Worm (Caenorhabditis elegans): ENCODE results near the gene C14C10.1.

The C14C10.1 gene

ce11 chrV:12609526-12609925, 21.4 kb downstream of the C14C10.1 start, which contains the start of gene ZC116.1:
Gene ZC116.1 (plus strand): TSS chrV:12609826.
- TF ChIP-seq elt-4 (tag; optimal IDR thresholded peaks at IDR 0.05), result no peak
- TF ChIP-seq ets-4 (tag; optimal IDR thresholded peaks at IDR 0.05), result no peak
- no peak for TF ChIP-seq ama-1 (optimal IDR thresholded peaks at IDR 0.05)
- no peak for TF ChIP-seq che-1 (tag; optimal IDR thresholded peaks at IDR 0.05)
- TF ChIP-seq ceh-19 (GFP tag; optimal IDR thresholded peaks at IDR 0.05), result no peak
- no peak for TF ChIP-seq eyg-1 (tag; optimal IDR thresholded peaks at IDR 0.05)
- TF ChIP-seq K09A11.1 (tag; optimal IDR thresholded peaks at IDR 0.05; ENCODE audit: insufficient read depth), result no peak
- no peak for TF ChIP-seq lin-11 (tag; optimal IDR thresholded peaks at IDR 0.05)
- no peak for TF ChIP-seq hlh-30 (tag; optimal IDR thresholded peaks at IDR 0.05; ENCODE audit: insufficient read depth)
- TF ChIP-seq fkh-10 (GFP tag; optimal IDR thresholded peaks at IDR 0.05), result no peak
- no peak for TF ChIP-seq lim-6 (tag; optimal IDR thresholded peaks at IDR 0.05)
- no peak for TF ChIP-seq odd-2 (tag; optimal IDR thresholded peaks at IDR 0.05)
- TF ChIP-seq pat-9 (tag; optimal IDR thresholded peaks at IDR 0.05), result no peak
- TF ChIP-seq ceh-2 (tag; optimal IDR thresholded peaks at IDR 0.05), result no peak
- no peak for TF ChIP-seq ceh-14 (tag; optimal IDR thresholded peaks at IDR 0.05)
- TF ChIP-seq ceh-18 (tag; optimal IDR thresholded peaks at IDR 0.05), result no peak

- TF ChIP-seq ceh-2 (tag; optimal IDR thresholded peaks at IDR 0.05) (no peak), C08G9.2 (tag; optimal IDR thresholded peaks at IDR 0.05) (no peak), zip-5 (tag; optimal IDR thresholded peaks at IDR 0.05) (no peak), che-1 (tag; optimal IDR thresholded peaks at IDR 0.05) (no peak), tbx-7 (tag; optimal IDR thresholded peaks at IDR 0.05) (no peak), ceh-9 (tag; optimal IDR thresholded peaks at IDR 0.05) (no peak), npax-4 (tag; optimal IDR thresholded peaks at IDR 0.05) (no peak), ahr-1 (tag; optimal IDR thresholded peaks at IDR 0.05) (no peak), pqm-1 (tag; optimal IDR thresholded peaks at IDR 0.05) (no peak), K02D7.2 (tag; optimal IDR thresholded peaks at IDR 0.05) (no peak)
These were observed 22.9 kb downstream of the C14C10.1 start, which contains the start of gene cubn-1 for ce11 chrV:12611029-12611428. Gene cubn-1 (plus strand): TSS chrV:12611329.

ce11 chrV:12612118-12612517, 24.0 kb downstream of the C14C10.1 start, which contains the start of gene cyc-2.2:
Gene cyc-2.2 (minus strand): TSS chrV:12612218.
- TF ChIP-seq zip-5 (tag; optimal IDR thresholded peaks at IDR 0.05), result no peak
- TF ChIP-seq eyg-1 (tag; optimal IDR thresholded peaks at IDR 0.05), result no peak
- no peak for TF ChIP-seq K02D7.2 (tag; optimal IDR thresholded peaks at IDR 0.05)
- no peak for TF ChIP-seq rnt-1 (tag; optimal IDR thresholded peaks at IDR 0.05)
- TF ChIP-seq hlh-30 (tag; optimal IDR thresholded peaks at IDR 0.05; ENCODE audit: insufficient read depth), result no peak
- no peak for TF ChIP-seq lim-6 (tag; optimal IDR thresholded peaks at IDR 0.05)
- TF ChIP-seq ttx-3 (tag; optimal IDR thresholded peaks at IDR 0.05), result no peak
- TF ChIP-seq gmeb-2 (tag; optimal IDR thresholded peaks at IDR 0.05), result no peak
- TF ChIP-seq ref-2 (tag; optimal IDR thresholded peaks at IDR 0.05), result no peak
- no peak for TF ChIP-seq hlh-8 (tag; optimal IDR thresholded peaks at IDR 0.05)
- TF ChIP-seq ceh-6 (GFP tag; optimal IDR thresholded peaks at IDR 0.05), result no peak
- TF ChIP-seq C38D4.7 (GFP tag; optimal IDR thresholded peaks at IDR 0.05), result no peak
- no peak for TF ChIP-seq F13H6.1 (tag; optimal IDR thresholded peaks at IDR 0.05)
- TF ChIP-seq ets-4 (tag; optimal IDR thresholded peaks at IDR 0.05), result no peak
- no peak for TF ChIP-seq pha-4 (tag; optimal IDR thresholded peaks at IDR 0.05)
- TF ChIP-seq fkh-6 (tag; optimal IDR thresholded peaks at IDR 0.05), result no peak
- TF ChIP-seq lin-11 (tag; optimal IDR thresholded peaks at IDR 0.05), result no peak
- TF ChIP-seq pat-9 (tag; optimal IDR thresholded peaks at IDR 0.05), result no peak

- no peak for TF ChIP-seq ceh-22 (tag; optimal IDR thresholded peaks at IDR 0.05)
- no peak for TF ChIP-seq ceh-48 (tag; optimal IDR thresholded peaks at IDR 0.05)
- no peak for TF ChIP-seq T23F11.4 (GFP tag; optimal IDR thresholded peaks at IDR 0.05)
- no peak for TF ChIP-seq pha-4 (tag; optimal IDR thresholded peaks at IDR 0.05)
- TF ChIP-seq zip-5 (tag; optimal IDR thresholded peaks at IDR 0.05), result no peak
- no peak for TF ChIP-seq hlh-13 (GFP tag; optimal IDR thresholded peaks at IDR 0.05)
- no peak for TF ChIP-seq ceh-18 (tag; optimal IDR thresholded peaks at IDR 0.05)
- TF ChIP-seq unc-3 (GFP tag; conservative IDR thresholded peaks at IDR 0.05), result no peak
- no peak for TF ChIP-seq unc-3 (tag; optimal IDR thresholded peaks at IDR 0.05)
- TF ChIP-seq elt-4 (tag; optimal IDR thresholded peaks at IDR 0.05), result no peak
- no peak for TF ChIP-seq unc-42 (tag; optimal IDR thresholded peaks at IDR 0.05)
- TF ChIP-seq dve-1 (tag; optimal IDR thresholded peaks at IDR 0.05), result no peak
- TF ChIP-seq hlh-15 (tag; optimal IDR thresholded peaks at IDR 0.05), result no peak
- TF ChIP-seq tbx-2 (tag; optimal IDR thresholded peaks at IDR 0.05), result no peak
- TF ChIP-seq unc-55 (GFP tag; optimal IDR thresholded peaks at IDR 0.05), result no peak
- TF ChIP-seq ceh-45 (GFP tag; IDR thresholded peaks at IDR 0.05), result no peak
- no peak for TF ChIP-seq odd-2 (tag; optimal IDR thresholded peaks at IDR 0.05)
- TF ChIP-seq ets-4 (tag; optimal IDR thresholded peaks at IDR 0.05), result no peak
- TF ChIP-seq madf-2 (tag; optimal IDR thresholded peaks at IDR 0.05), result no peak
- no peak for TF ChIP-seq hlh-6 (tag; optimal IDR thresholded peaks at IDR 0.05)
- no peak for TF ChIP-seq C38D4.7 (GFP tag; optimal IDR thresholded peaks at IDR 0.05)
These were observed 36.2 kb downstream of the C14C10.1 start, which contains the start of gene F56H9.9 for ce11 chrV:12624371-12624770. Gene F56H9.9 (minus strand): TSS chrV:12624471.

All from whole organism, late embryonic.